Worm (Caenorhabditis elegans) whole organism, young adult: ENCODE data around the gene Y66C5A.2.

Source experiments
- B0261.1 ChIP-seq: sonication (generic microtip); optimal IDR thresholded peaks from 2 replicates; lab custom pipeline; 2016; ENCODE audit warnings: mild to moderate bottlenecking, missing genetic modification characterization, moderate library complexity, missing compliant biosample characterization
- B0336.3 ChIP-seq: fragments of 200-800 bp; sonication (Bioruptor generic); IDR thresholded peaks from 2 replicates; pipeline ENCODE4 v1.3.6; 2022; ENCODE audit warnings: missing genetic modification characterization, missing compliant biosample characterization
- C06A6.2 ChIP-seq: fragments of 200-800 bp; sonication (Bioruptor generic); conservative IDR thresholded peaks from 2 replicates; pipeline ENCODE4 v1.3.6; 2022; ENCODE audit warnings: missing genetic modification characterization, missing compliant biosample characterization
- D2030.7 ChIP-seq: fragments of 200-800 bp; sonication (Bioruptor generic); IDR thresholded peaks from 2 replicates; pipeline ENCODE4 v1.3.6; 2022; ENCODE audit warnings: missing genetic modification reagents, missing genetic modification characterization, missing compliant biosample characterization
- F22D6.2 ChIP-seq: sonication (generic microtip); optimal IDR thresholded peaks from 2 replicates; lab custom pipeline; 2016; ENCODE audit warnings: mild to moderate bottlenecking, missing genetic modification characterization, missing compliant biosample characterization
- F33H1.4 ChIP-seq: fragments of 200-800 bp; sonication (Bioruptor generic); IDR thresholded peaks from 2 replicates; pipeline ENCODE4 v1.3.6; 2022; ENCODE audit warnings: missing genetic modification reagents, missing genetic modification characterization, missing compliant biosample characterization
- F39B2.1 ChIP-seq: fragments of 200-800 bp; sonication (Bioruptor generic); IDR thresholded peaks from 2 replicates; pipeline ENCODE4 v1.3.6; 2022; ENCODE audit warnings: missing genetic modification reagents, missing genetic modification characterization, missing compliant biosample characterization
- F49E8.2 ChIP-seq: sonication (generic microtip); optimal IDR thresholded peaks from 3 replicates; lab custom pipeline; 2017; ENCODE audit warnings: missing genetic modification characterization, mild to moderate bottlenecking, missing compliant biosample characterization, antibody characterized with exemption, moderate library complexity; ENCODE audit not compliant: insufficient read depth
- K11D2.4 ChIP-seq: fragments of 200-800 bp; sonication (Bioruptor generic); IDR thresholded peaks from 2 replicates; pipeline ENCODE4 v1.3.6; 2022; ENCODE audit warnings: missing genetic modification reagents, missing genetic modification characterization, missing compliant biosample characterization
- K12H6.12 ChIP-seq: fragments of 200-800 bp; sonication (Bioruptor generic); optimal IDR thresholded peaks from 2 replicates; lab custom pipeline; 2018; ENCODE audit warnings: mild to moderate bottlenecking, missing genetic modification characterization, missing compliant biosample characterization
- T07F8.4 ChIP-seq: sonication (generic microtip); optimal IDR thresholded peaks from 2 replicates; lab custom pipeline; 2016; ENCODE audit warnings: mild to moderate bottlenecking, missing genetic modification characterization, moderate library complexity, missing compliant biosample characterization
- Y53F4B.3 ChIP-seq: fragments of 200-800 bp; sonication (Bioruptor generic); IDR thresholded peaks from 2 replicates; pipeline ENCODE4 v1.3.6; 2022; ENCODE audit warnings: missing genetic modification reagents, missing genetic modification characterization, missing compliant biosample characterization
- Y95B8A.8 ChIP-seq: fragments of 200-800 bp; sonication (Bioruptor generic); IDR thresholded peaks from 2 replicates; pipeline ENCODE4 v1.3.6; 2022; ENCODE audit warnings: missing genetic modification reagents, missing genetic modification characterization, missing compliant biosample characterization
- ZK185.1 ChIP-seq: sonication (generic microtip); optimal IDR thresholded peaks from 2 replicates; lab custom pipeline; 2016; ENCODE audit warnings: mild to moderate bottlenecking, missing genetic modification characterization, missing compliant biosample characterization; ENCODE audit not compliant: poor library complexity, severe bottlenecking
- ama-1 ChIP-seq, 3 experiments: fragments of 150-350 bp in 1 of 3; sonication (generic microtip) in 2 of 3; optimal IDR thresholded peaks; 2 replicates each; lab custom pipeline; 2014 to 2018; ENCODE audit warnings: missing biosample characterization in 2 of 3, missing genetic modification characterization in 2 of 3, missing genetic modification reagents in 2 of 3
- attf-3 ChIP-seq: fragments of 200-800 bp; sonication (Bioruptor generic); conservative IDR thresholded peaks from 2 replicates; pipeline ENCODE4 v1.3.6; 2022; ENCODE audit warnings: missing genetic modification reagents, missing genetic modification characterization, missing compliant biosample characterization
- bed-1 ChIP-seq: fragments of 200-800 bp; sonication (Bioruptor generic); IDR thresholded peaks from 2 replicates; pipeline ENCODE4 v1.3.6; 2022; ENCODE audit warnings: missing genetic modification reagents, missing genetic modification characterization, missing compliant biosample characterization
- cebp-1 ChIP-seq, 2 experiments: fragments of 200-800 bp in 1 of 2; sonication (Bioruptor generic) in 1 of 2; sonication (generic microtip) in 1 of 2; IDR thresholded peaks in 1 of 2; optimal IDR thresholded peaks in 1 of 2; 2 replicates each; pipeline versions ENCODE4 v1.3.6 to Lab custom; 2017 to 2022; ENCODE audit warnings: missing compliant biosample characterization in 2 of 2, missing genetic modification characterization in 2 of 2, mild to moderate bottlenecking in 1 of 2, missing genetic modification reagents in 1 of 2, moderate library complexity in 1 of 2
- ceh-100 ChIP-seq: fragments of 200-800 bp; sonication (Bioruptor generic); IDR thresholded peaks from 2 replicates; pipeline ENCODE4 v1.3.6; 2022; ENCODE audit warnings: missing genetic modification reagents, missing genetic modification characterization, missing compliant biosample characterization
- ceh-27 ChIP-seq: fragments of 200-800 bp; sonication (Bioruptor generic); optimal IDR thresholded peaks from 2 replicates; lab custom pipeline; 2018; ENCODE audit warnings: mild to moderate bottlenecking, missing genetic modification characterization, moderate library complexity, missing compliant biosample characterization
- chd-7 ChIP-seq: sonication (generic microtip); optimal IDR thresholded peaks from 2 replicates; lab custom pipeline; 2016; ENCODE audit warnings: mild to moderate bottlenecking, missing genetic modification characterization, moderate library complexity, missing compliant biosample characterization
- dpff-1 ChIP-seq: sonication (generic microtip); optimal IDR thresholded peaks from 2 replicates; lab custom pipeline; 2017; ENCODE audit warnings: mild to moderate bottlenecking, missing genetic modification characterization, missing compliant biosample characterization
- efl-1 ChIP-seq: fragments of 150-350 bp; optimal IDR thresholded peaks from 2 replicates; lab custom pipeline; 2014; ENCODE audit warnings: missing biosample characterization, missing genetic modification reagents, missing genetic modification characterization
- him-1 ChIP-seq: sonication (generic microtip); optimal IDR thresholded peaks from 2 replicates; lab custom pipeline; 2016; ENCODE audit warnings: missing genotype, missing genetic modification reagents, missing genetic modification characterization, missing compliant biosample characterization
- hlh-12 ChIP-seq: sonication (generic microtip); optimal IDR thresholded peaks from 2 replicates; lab custom pipeline; 2016; ENCODE audit warnings: missing genetic modification characterization, missing compliant biosample characterization
- hlh-26 ChIP-seq: fragments of 200-800 bp; sonication (Bioruptor generic); conservative IDR thresholded peaks from 2 replicates; pipeline ENCODE4 v1.3.6; 2022; ENCODE audit warnings: missing genetic modification reagents, missing genetic modification characterization, missing compliant biosample characterization
- hmg-1.2 ChIP-seq: fragments of 200-800 bp; sonication (Bioruptor generic); IDR thresholded peaks from 2 replicates; pipeline ENCODE4 v1.3.6; 2022; ENCODE audit warnings: missing genetic modification reagents, missing genetic modification characterization, missing compliant biosample characterization
- hmg-20 ChIP-seq: fragments of 200-800 bp; sonication (Bioruptor generic); IDR thresholded peaks from 2 replicates; pipeline ENCODE4 v1.3.6; 2022; ENCODE audit warnings: missing genetic modification reagents, missing genetic modification characterization, missing compliant biosample characterization
- hsf-1 ChIP-seq: fragments of 200-800 bp; sonication (Bioruptor generic); IDR thresholded peaks from 2 replicates; pipeline ENCODE4 v1.3.6; 2022; ENCODE audit warnings: missing genetic modification reagents, missing genetic modification characterization, missing compliant biosample characterization
- lin-35 ChIP-seq, 3 experiments: fragments of 150-350 bp in 2 of 3; sonication (generic microtip) in 1 of 3; optimal IDR thresholded peaks; 2 replicates each; lab custom pipeline; 2014 to 2018; ENCODE audit warnings: missing biosample characterization in 3 of 3, missing genetic modification characterization in 3 of 3, missing genetic modification reagents in 3 of 3
- lin-54 ChIP-seq: fragments of 200-800 bp; sonication (Bioruptor generic); optimal IDR thresholded peaks from 2 replicates; lab custom pipeline; 2018; ENCODE audit warnings: mild to moderate bottlenecking, missing genetic modification characterization, missing compliant biosample characterization
- lsy-27 ChIP-seq: sonication (generic microtip); optimal IDR thresholded peaks from 2 replicates; lab custom pipeline; 2017; ENCODE audit warnings: missing genetic modification characterization, mild to moderate bottlenecking, missing compliant biosample characterization, antibody characterized with exemption, missing genotype, borderline replicate concordance; ENCODE audit not compliant: insufficient read depth
- madf-6 ChIP-seq: fragments of 200-800 bp; sonication (Bioruptor generic); IDR thresholded peaks from 2 replicates; pipeline ENCODE4 v1.3.6; 2022; ENCODE audit warnings: missing genetic modification reagents, missing genetic modification characterization, missing compliant biosample characterization
- madf-8 ChIP-seq: fragments of 200-800 bp; sonication (Bioruptor generic); conservative IDR thresholded peaks from 2 replicates; pipeline ENCODE4 v1.3.6; 2022; ENCODE audit warnings: missing genetic modification reagents, missing genetic modification characterization, missing compliant biosample characterization
- mes-4 ChIP-seq: sonication (generic microtip); optimal IDR thresholded peaks from 2 replicates; lab custom pipeline; 2016; ENCODE audit warnings: missing genotype, missing genetic modification characterization, missing compliant biosample characterization
- mxl-1 ChIP-seq: sonication (generic microtip); optimal IDR thresholded peaks from 2 replicates; lab custom pipeline; 2016; ENCODE audit warnings: missing genetic modification characterization, missing compliant biosample characterization
- nfyb-1 ChIP-seq: fragments of 200-800 bp; sonication (Bioruptor generic); IDR thresholded peaks from 2 replicates; pipeline ENCODE4 v1.3.6; 2022; ENCODE audit warnings: missing genetic modification reagents, missing genetic modification characterization, missing compliant biosample characterization
- nhr-80 ChIP-seq: sonication (generic microtip); optimal IDR thresholded peaks from 2 replicates; lab custom pipeline; 2016; ENCODE audit warnings: missing genetic modification characterization, missing compliant biosample characterization
- repo-1 ChIP-seq: sonication (generic microtip); optimal IDR thresholded peaks from 2 replicates; lab custom pipeline; 2017; ENCODE audit warnings: mild to moderate bottlenecking, missing genetic modification characterization, missing compliant biosample characterization
- sdz-38 ChIP-seq: sonication (generic microtip); optimal IDR thresholded peaks from 2 replicates; lab custom pipeline; 2016; ENCODE audit warnings: missing genotype, missing genetic modification characterization, missing compliant biosample characterization
- tbp1 ChIP-seq: fragments of 200-800 bp; sonication (Bioruptor generic); optimal IDR thresholded peaks from 2 replicates; lab custom pipeline; 2018; ENCODE audit warnings: mild to moderate bottlenecking, missing genetic modification characterization, missing compliant biosample characterization
- tlf-1 ChIP-seq: fragments of 200-800 bp; sonication (Bioruptor generic); optimal IDR thresholded peaks from 2 replicates; lab custom pipeline; 2018; ENCODE audit warnings: mild to moderate bottlenecking, missing genetic modification characterization, missing compliant biosample characterization
- unc-130 ChIP-seq: sonication (generic microtip); optimal IDR thresholded peaks from 2 replicates; lab custom pipeline; 2016; ENCODE audit warnings: missing genetic modification reagents, missing genetic modification characterization, missing compliant biosample characterization
- zfh-2 ChIP-seq: fragments of 200-800 bp; sonication (Bioruptor generic); conservative IDR thresholded peaks from 2 replicates; pipeline ENCODE4 v1.3.6; 2022; ENCODE audit warnings: missing genetic modification reagents, missing genetic modification characterization, missing compliant biosample characterization
- ztf-26 ChIP-seq: sonication (generic microtip); optimal IDR thresholded peaks from 2 replicates; lab custom pipeline; 2017; ENCODE audit warnings: missing genetic modification characterization, missing compliant biosample characterization

Gene Y66C5A.2

ce11 chrX:14478743-14479428, 18.4 kb downstream of the Y66C5A.2 start, which contains the start of gene M163.11 (continued):
- TF ChIP-seq F49E8.2 (tag; lab: Kevin White, UChicago) (peak; percentile 40), him-1 (tag; lab: Kevin White, UChicago) (peak; percentile 14), D2030.7 (GFP tag; lab: Robert Waterston, UW) (peak; percentile 69), nhr-80 (tag; lab: Kevin White, UChicago) (peak; percentile 8), lsy-27 (tag; lab: Kevin White, UChicago) (peak; percentile 56), hsf-1 (no peak), hmg-1.2 (peak; percentile 69), dpff-1 (tag; lab: Kevin White, UChicago) (no peak), ama-1 (optimal IDR thresholded peaks at IDR 0.05; lab: Kevin White, UChicago) (no peak), ama-1 (GFP tag; optimal IDR thresholded peaks at IDR 0.05; lab: Kevin White, UChicago) (peak; percentile 42 to 92), K11D2.4 (GFP tag; lab: Robert Waterston, UW) (no peak), madf-6 (GFP tag; lab: Robert Waterston, UW) (peak; percentile 44; the same call in 1 of the 2 replicates), B0336.3 (GFP tag; lab: Robert Waterston, UW) (no peak), nfyb-1 (GFP tag; lab: Robert Waterston, UW) (peak; percentile 82), attf-3 (GFP tag; lab: Robert Waterston, UW) (0 out of 2 replicates have a peak, but pooled peaks have one; percentile 17), B0261.1 (tag; lab: Kevin White, UChicago) (peak; percentile 82), tbp1 (peak; percentile 91), Y95B8A.8 (GFP tag; lab: Robert Waterston, UW) (no peak), T07F8.4 (peak; percentile 58), mes-4 (tag; lab: Kevin White, UChicago) (peak; percentile 61), F22D6.2 (tag; lab: Kevin White, UChicago) (no peak), ZK185.1 (tag; lab: Kevin White, UChicago) (peak; percentile 87), chd-7 (tag; lab: Kevin White, UChicago) (peak; percentile 61)

- TF ChIP-seq sdz-38 (tag; lab: Kevin White, UChicago) = no peak
- TF ChIP-seq madf-8 (GFP tag; lab: Robert Waterston, UW) = no peak
- no peak for TF ChIP-seq F33H1.4
- peak; percentile 39 for TF ChIP-seq ztf-26 (tag; lab: Kevin White, UChicago)
- TF ChIP-seq K12H6.12 = peak; percentile 40
- TF ChIP-seq zfh-2 (GFP tag; lab: Robert Waterston, UW) = peak; percentile 77
- peak; percentile 70 for TF ChIP-seq ceh-27
- no peak for TF ChIP-seq hlh-26 (GFP tag; lab: Robert Waterston, UW)
- TF ChIP-seq dpff-1 (tag; lab: Kevin White, UChicago) = no peak
- TF ChIP-seq C06A6.2 (GFP tag; lab: Robert Waterston, UW) = 0 out of 2 replicates have a peak, but pooled peaks have one; percentile 33
- TF ChIP-seq tlf-1 (GFP tag; lab: Kevin White, UChicago) = no peak
- no peak for TF ChIP-seq bed-1 (GFP tag; lab: Robert Waterston, UW)
- TF ChIP-seq efl-1 (GFP tag; lab: Kevin White, UChicago) = peak; percentile 20
- peak; percentile 19; the same call in 1 of the 2 replicates for TF ChIP-seq cebp-1 (GFP tag; IDR thresholded peaks at IDR 0.05; lab: Robert Waterston, UW)
- peak; percentile 78 for TF ChIP-seq cebp-1 (tag; optimal IDR thresholded peaks at IDR 0.05; lab: Kevin White, UChicago)
- TF ChIP-seq hmg-20 (GFP tag; lab: Robert Waterston, UW) = peak; percentile 72
- TF ChIP-seq repo-1 (tag; lab: Kevin White, UChicago) = no peak
- TF ChIP-seq unc-130 = no peak
- TF ChIP-seq Y53F4B.3 (GFP tag; lab: Robert Waterston, UW) = no peak
- no peak for TF ChIP-seq F39B2.1 (GFP tag; lab: Robert Waterston, UW)
- no peak for TF ChIP-seq mxl-1 (tag; lab: Kevin White, UChicago)
- no peak for TF ChIP-seq hlh-12 (tag; lab: Kevin White, UChicago)
- TF ChIP-seq hsf-1 = no peak
- 0 out of 2 replicates have a peak, but pooled peaks have one; percentile 37 for TF ChIP-seq B0336.3 (GFP tag; lab: Robert Waterston, UW)
- TF ChIP-seq lin-54 (GFP tag; lab: Kevin White, UChicago) = peak; percentile 37
- TF ChIP-seq lin-35 (GFP tag; optimal IDR thresholded peaks at IDR 0.05; lab: Kevin White, UChicago) = peak in 1 of 3 experiments; percentile 71
- TF ChIP-seq B0261.1 (tag; lab: Kevin White, UChicago) = peak; percentile 32
- 0 out of 2 replicates have a peak, but pooled peaks have one; percentile 11 for TF ChIP-seq ceh-100 (GFP tag; lab: Robert Waterston, UW)
Observed at ce11 chrX:14480248-14480647, 19.7 kb downstream of the Y66C5A.2 start, which contains the start of gene gfi-3. Gene gfi-3, plus strand, starts transcription at chrX:14480572.
